Fruit fly (Drosophila melanogaster) whole organism, embryonic: ENCODE data around the gene MP1.

Experiments
- Atf6 ChIP-seq: fragments of 200-800 bp; sonication (Bioruptor generic); IDR thresholded peaks from 2 replicates; pipeline ENCODE4 v1.3.6; 2022; ENCODE audit warnings: missing biosample characterization, missing genetic modification characterization
- BEAF-32 ChIP-seq: fragments of 200-800 bp; sonication (Bioruptor generic); optimal IDR thresholded peaks from 3 replicates; lab custom pipeline; 2017; ENCODE audit warnings: missing biosample characterization, missing genetic modification characterization, mild to moderate bottlenecking, moderate library complexity, missing genetic modification reagents
- Bgb ChIP-seq: fragments of 200-800 bp; sonication (Bioruptor generic); IDR thresholded peaks from 2 replicates; pipeline ENCODE4 v1.3.6; 2022; ENCODE audit warnings: missing biosample characterization, missing genetic modification characterization; ENCODE audit not compliant: partially characterized antibody
- CG10147 ChIP-seq: fragments of 200-800 bp; sonication (Bioruptor generic); optimal IDR thresholded peaks from 2 replicates; lab custom pipeline; 2019; ENCODE audit warnings: missing biosample characterization, mild to moderate bottlenecking, missing genetic modification characterization, moderate library complexity
- CG10366 ChIP-seq: fragments of 200-800 bp; sonication (Bioruptor generic); IDR thresholded peaks from 2 replicates; pipeline ENCODE4 v1.3.6; 2022; ENCODE audit warnings: missing biosample characterization, missing genetic modification characterization
- CG10431 ChIP-seq: fragments of 200-800 bp; sonication (Bioruptor generic); optimal IDR thresholded peaks from 3 replicates; lab custom pipeline; 2018; ENCODE audit warnings: missing biosample characterization, mild to moderate bottlenecking, missing genetic modification characterization
- CG11560 ChIP-seq: fragments of 200-800 bp; sonication (Bioruptor generic); IDR thresholded peaks from 3 replicates; pipeline ENCODE4 v1.3.6; 2022; ENCODE audit warnings: missing biosample characterization, missing genetic modification characterization
- CG12391 ChIP-seq: fragments of 200-800 bp; sonication (Bioruptor generic); optimal IDR thresholded peaks from 3 replicates; lab custom pipeline; 2018; ENCODE audit warnings: missing biosample characterization, mild to moderate bottlenecking, missing genetic modification characterization, moderate library complexity
- CG1603 ChIP-seq: fragments of 200-800 bp; sonication (Bioruptor generic); optimal IDR thresholded peaks from 2 replicates; lab custom pipeline; 2019; ENCODE audit warnings: missing biosample characterization, mild to moderate bottlenecking, missing genetic modification characterization, moderate library complexity
- CG16813 ChIP-seq: fragments of 200-800 bp; sonication (Bioruptor generic); IDR thresholded peaks from 3 replicates; pipeline ENCODE4 v1.3.6; 2022; ENCODE audit warnings: missing biosample characterization, missing genetic modification characterization; ENCODE audit not compliant: partially characterized antibody
- CG17186 ChIP-seq: fragments of 200-800 bp; sonication (Bioruptor generic); optimal IDR thresholded peaks from 3 replicates; lab custom pipeline; 2017; ENCODE audit warnings: missing biosample characterization, missing genetic modification reagents, missing genetic modification characterization
- CG2120 ChIP-seq: fragments of 200-800 bp; sonication (Bioruptor generic); optimal IDR thresholded peaks from 3 replicates; lab custom pipeline; 2016; ENCODE audit warnings: missing biosample characterization, missing genetic modification characterization
- CG2889 ChIP-seq: fragments of 200-800 bp; sonication (Bioruptor generic); IDR thresholded peaks from 3 replicates; pipeline ENCODE4 v1.3.6; 2022; ENCODE audit warnings: missing biosample characterization, missing genetic modification characterization
- CG3065 ChIP-seq: fragments of 200-800 bp; sonication (Bioruptor generic); optimal IDR thresholded peaks from 2 replicates; lab custom pipeline; 2016; ENCODE audit warnings: missing biosample characterization, missing genetic modification characterization
- CG3163 ChIP-seq: fragments of 200-800 bp; sonication (Bioruptor generic); optimal IDR thresholded peaks from 3 replicates; lab custom pipeline; 2016; ENCODE audit warnings: missing biosample characterization, missing genetic modification characterization
- CG33213 ChIP-seq: fragments of 200-800 bp; sonication (Bioruptor generic); optimal IDR thresholded peaks from 3 replicates; lab custom pipeline; 2016; ENCODE audit warnings: missing biosample characterization, missing genetic modification characterization
- CG34224 ChIP-seq: fragments of 200-800 bp; sonication (Bioruptor generic); IDR thresholded peaks from 3 replicates; pipeline ENCODE4 v1.3.6; 2022; ENCODE audit warnings: missing biosample characterization, missing genetic modification characterization; ENCODE audit not compliant: partially characterized antibody
- CG3847 ChIP-seq: fragments of 200-800 bp; sonication (Bioruptor generic); IDR thresholded peaks from 2 replicates; pipeline ENCODE4 v1.3.6; 2022; ENCODE audit warnings: missing biosample characterization, missing genetic modification characterization
- CG4404 ChIP-seq: fragments of 200-800 bp; sonication (Bioruptor generic); IDR thresholded peaks from 2 replicates; pipeline ENCODE4 v1.3.6; 2022; ENCODE audit warnings: missing biosample characterization, missing genetic modification characterization
- CG4617 ChIP-seq: fragments of 200-800 bp; sonication (Bioruptor generic); optimal IDR thresholded peaks from 3 replicates; lab custom pipeline; 2016; ENCODE audit warnings: missing biosample characterization, missing genetic modification characterization, borderline replicate concordance
- CG6175 ChIP-seq: fragments of 200-800 bp; sonication (Bioruptor generic); IDR thresholded peaks from 3 replicates; pipeline ENCODE4 v1.3.6; 2022; ENCODE audit warnings: missing biosample characterization, missing genetic modification characterization
- CG7271 ChIP-seq: fragments of 200-800 bp; sonication (Bioruptor generic); optimal IDR thresholded peaks from 2 replicates; lab custom pipeline; 2018; ENCODE audit warnings: missing biosample characterization, mild to moderate bottlenecking, missing genetic modification characterization, moderate library complexity
- CG7786 ChIP-seq: fragments of 200-800 bp; sonication (Bioruptor generic); optimal IDR thresholded peaks from 2 replicates; lab custom pipeline; 2016; ENCODE audit warnings: missing biosample characterization, missing genetic modification characterization
- CoRest ChIP-seq: fragments of 200-800 bp; sonication (Bioruptor generic); optimal IDR thresholded peaks from 3 replicates; lab custom pipeline; 2018; ENCODE audit warnings: missing biosample characterization, mild to moderate bottlenecking, missing genetic modification characterization, moderate library complexity
- D ChIP-seq, 2 experiments: fragments of 200-800 bp in 1 of 2; fragments of >200 bp in 1 of 2; sonication (Bioruptor generic) in 1 of 2; optimal IDR thresholded peaks; 2 replicates in 1 of 2; 3 replicates in 1 of 2; lab custom pipeline; 2017; ENCODE audit warnings: mild to moderate bottlenecking in 1 of 2, missing biosample characterization in 1 of 2, missing genetic modification characterization in 1 of 2, missing genetic modification reagents in 1 of 2
- Dll ChIP-seq: fragments of 200-800 bp; sonication (Bioruptor generic); IDR thresholded peaks from 4 replicates; pipeline ENCODE4 v1.3.6; 2022; ENCODE audit warnings: missing biosample characterization, missing genetic modification characterization; ENCODE audit not compliant: partially characterized antibody
- Doc3 ChIP-seq: fragments of 200-800 bp; sonication (Bioruptor generic); IDR thresholded peaks from 3 replicates; pipeline ENCODE4 v1.3.6; 2022; ENCODE audit warnings: missing biosample characterization, missing genetic modification characterization; ENCODE audit not compliant: partially characterized antibody
- Ets97D ChIP-seq: fragments of 200-800 bp; sonication (Bioruptor generic); optimal IDR thresholded peaks from 3 replicates; lab custom pipeline; 2016; ENCODE audit warnings: missing biosample characterization, missing genetic modification characterization
- HLH4C ChIP-seq: fragments of 200-800 bp; sonication (Bioruptor generic); IDR thresholded peaks from 3 replicates; pipeline ENCODE4 v1.3.6; 2022; ENCODE audit warnings: missing biosample characterization, missing genetic modification characterization; ENCODE audit not compliant: partially characterized antibody
- Hr3 ChIP-seq: fragments of 200-800 bp; sonication (Bioruptor generic); optimal IDR thresholded peaks from 3 replicates; lab custom pipeline; 2016; ENCODE audit warnings: missing biosample characterization, missing genetic modification characterization
- MESR4 ChIP-seq: fragments of 200-800 bp; sonication (Bioruptor generic); optimal IDR thresholded peaks from 2 replicates; lab custom pipeline; 2018; ENCODE audit warnings: missing biosample characterization, mild to moderate bottlenecking, missing genetic modification characterization, moderate library complexity
- Med ChIP-seq: fragments of 200-800 bp; sonication (Bioruptor generic); peaks from one replicate; lab custom pipeline; 2016; ENCODE audit warnings: missing biosample characterization, missing genetic modification characterization, mild to moderate bottlenecking, inconsistent platforms, moderate library complexity
- Opbp ChIP-seq: fragments of 200-800 bp; sonication (Bioruptor generic); IDR thresholded peaks from 3 replicates; pipeline ENCODE4 v1.3.6; 2022; ENCODE audit warnings: missing biosample characterization, missing genetic modification characterization; ENCODE audit not compliant: partially characterized antibody
- Pdp1 ChIP-seq, 2 experiments: fragments of 200-800 bp; sonication (Bioruptor generic); optimal IDR thresholded peaks; 3 replicates each; lab custom pipeline; 2016; ENCODE audit warnings: missing biosample characterization in 2 of 2, missing genetic modification characterization in 2 of 2, mild to moderate bottlenecking in 1 of 2, moderate library complexity in 1 of 2
- Scr ChIP-seq: fragments of 200-800 bp; sonication (Bioruptor generic); IDR thresholded peaks from 2 replicates; pipeline ENCODE4 v1.3.6; 2022; ENCODE audit warnings: missing biosample characterization, missing genetic modification characterization; ENCODE audit not compliant: partially characterized antibody
- Sin3A ChIP-seq: fragments of >200 bp; optimal IDR thresholded peaks from 2 replicates; lab custom pipeline; 2018
- Stat92E ChIP-seq, 3 experiments: fragments of >200 bp in 2 of 3; fragments of 200-800 bp in 1 of 3; sonication (Bioruptor generic) in 1 of 3; optimal IDR thresholded peaks; 2 replicates each; lab custom pipeline; 2017 to 2019; ENCODE audit warnings: missing biosample characterization in 3 of 3, missing genetic modification characterization in 3 of 3, mild to moderate bottlenecking in 1 of 3, moderate library complexity in 1 of 3
- YL-1 ChIP-seq: fragments of 200-800 bp; sonication (Bioruptor generic); optimal IDR thresholded peaks from 3 replicates; lab custom pipeline; 2017; ENCODE audit warnings: missing biosample characterization, mild to moderate bottlenecking, missing genetic modification characterization
- bsh ChIP-seq, 2 experiments: fragments of 200-800 bp; sonication (Bioruptor generic); optimal IDR thresholded peaks; 2 replicates each; lab custom pipeline; 2017 to 2018; ENCODE audit warnings: mild to moderate bottlenecking in 2 of 2, missing biosample characterization in 2 of 2, missing genetic modification characterization in 2 of 2, moderate library complexity in 1 of 2
- dm ChIP-seq: fragments of 200-800 bp; sonication (Bioruptor generic); optimal IDR thresholded peaks from 3 replicates; lab custom pipeline; 2016; ENCODE audit warnings: missing biosample characterization, missing genetic modification characterization
- dpn ChIP-seq, 2 experiments: fragments of 200-800 bp; sonication (Bioruptor generic); optimal IDR thresholded peaks; 3 replicates each; lab custom pipeline; 2016; ENCODE audit warnings: missing biosample characterization in 2 of 2, missing genetic modification characterization in 2 of 2
- grn ChIP-seq: fragments of 200-800 bp; sonication (Bioruptor generic); optimal IDR thresholded peaks from 3 replicates; lab custom pipeline; 2017; ENCODE audit warnings: missing biosample characterization, missing genetic modification characterization
- nerfin-1 ChIP-seq: fragments of 200-800 bp; sonication (Bioruptor generic); optimal IDR thresholded peaks from 3 replicates; lab custom pipeline; 2019; ENCODE audit warnings: missing biosample characterization, mild to moderate bottlenecking, missing genetic modification characterization, moderate library complexity
- onecut ChIP-seq: fragments of 200-800 bp; sonication (Bioruptor generic); IDR thresholded peaks from 2 replicates; pipeline ENCODE4 v1.3.6; 2022; ENCODE audit warnings: missing biosample characterization, missing genetic modification characterization
- phol ChIP-seq: fragments of 200-800 bp; sonication (Bioruptor generic); optimal IDR thresholded peaks from 3 replicates; lab custom pipeline; 2018; ENCODE audit warnings: missing biosample characterization, mild to moderate bottlenecking, missing genetic modification characterization, moderate library complexity
- pros ChIP-seq: fragments of 200-800 bp; sonication (Bioruptor generic); optimal IDR thresholded peaks from 3 replicates; lab custom pipeline; 2019; ENCODE audit warnings: missing biosample characterization, mild to moderate bottlenecking, missing genetic modification characterization, moderate library complexity
- vvl ChIP-seq: fragments of 200-800 bp; sonication (Bioruptor generic); IDR thresholded peaks from 2 replicates; pipeline ENCODE4 v1.3.6; 2022; ENCODE audit warnings: missing biosample characterization, missing genetic modification characterization
- zen ChIP-seq: fragments of 200-800 bp; sonication (Bioruptor generic); optimal IDR thresholded peaks from 3 replicates; lab custom pipeline; 2018; ENCODE audit warnings: missing biosample characterization, mild to moderate bottlenecking, missing genetic modification characterization, moderate library complexity

Gene MP1

DNA sequence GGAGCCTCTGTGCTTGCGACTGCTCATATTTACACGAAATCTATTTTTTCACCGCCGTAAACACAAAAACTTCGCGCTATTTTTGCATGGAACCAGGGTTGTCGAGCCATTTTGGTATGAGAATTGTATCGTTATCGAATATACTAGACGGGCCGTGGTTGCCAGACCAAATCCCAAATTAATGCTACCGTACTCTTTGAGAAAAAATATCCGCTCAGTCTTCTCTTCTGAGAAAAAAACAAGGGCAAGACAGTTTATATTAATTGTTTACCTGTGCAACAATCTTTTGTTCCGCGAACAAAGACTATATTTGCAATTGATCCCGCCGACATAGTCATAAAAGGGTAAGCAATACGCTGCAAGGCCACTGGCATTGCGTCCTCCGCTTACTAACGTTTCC is 29.9 kb downstream of the MP1 start, which contains the start of the genes Skp2 and CG1103 (continued):
- TF ChIP-seq CG2120 (no peak), BEAF-32 (peak; percentile 51), bsh (GFP tag; optimal IDR thresholded peaks at IDR 0.05; lab: Kevin White, UChicago) (no peak), Hr3 (GFP tag; lab: Kevin White, UChicago) (peak; percentile 29), pros (GFP tag; lab: Kevin White, UChicago) (peak; percentile 79), CG33213 (peak; percentile 26), CG3065 (GFP tag; lab: Kevin White, UChicago) (no peak), D (optimal IDR thresholded peaks at IDR 0.05; lab: Kevin White, UChicago) (peak; percentile 65), D (GFP tag; optimal IDR thresholded peaks at IDR 0.05; lab: Kevin White, UChicago) (no peak), grn (GFP tag; lab: Kevin White, UChicago) (no peak), HLH4C (GFP tag; lab: Robert Waterston, UW) (peak; percentile 46; the same call in 1 of the 3 replicates), dm (peak; percentile 16), CG3163 (GFP tag; lab: Kevin White, UChicago) (peak; percentile 9), CG10431 (GFP tag; lab: Kevin White, UChicago) (peak; percentile 73), Stat92E (GFP tag; optimal IDR thresholded peaks at IDR 0.05; lab: Kevin White, UChicago) (peak in 1 of 3 experiments; percentile 76), CG7786 (GFP tag; lab: Kevin White, UChicago) (no peak), Sin3A (peak; percentile 67), CG1603 (peak; percentile 74), CoRest (tag; lab: Kevin White, UChicago) (peak; percentile 10), Atf6 (GFP tag; lab: Robert Waterston, UW) (no peak), Doc3 (GFP tag; lab: Robert Waterston, UW) (0 out of 3 replicates have a peak, but pooled peaks have one; percentile 38), zen (tag; lab: Kevin White, UChicago) (peak; percentile 26), CG2889 (GFP tag; lab: Robert Waterston, UW) (no peak), CG11560 (tag; lab: Robert Waterston, UW) (peak; percentile 55; the same call in 2 of the 3 replicates), dpn (GFP tag; optimal IDR thresholded peaks at IDR 0.05; lab: Kevin White, UChicago) (peak; percentile 13 to 16), CG12391 (peak; percentile 5), CG10366 (GFP tag; lab: Robert Waterston, UW) (no peak), CG4404 (GFP tag; lab: Robert Waterston, UW) (no peak), phol (tag; lab: Kevin White, UChicago) (peak; percentile 37), YL-1 (GFP tag; lab: Kevin White, UChicago) (peak; percentile 90), CG10147 (GFP tag; lab: Kevin White, UChicago) (no peak), Opbp (GFP tag; lab: Robert Waterston, UW) (peak; percentile 60), CG16813 (GFP tag; lab: Robert Waterston, UW) (peak; percentile 44; the same call in 1 of the 3 replicates), CG6175 (GFP tag; lab: Robert Waterston, UW) (no peak), vvl (GFP tag; lab: Robert Waterston, UW) (0 out of 2 replicates have a peak, but pooled peaks have one; percentile 32), Ets97D (GFP tag; lab: Kevin White, UChicago) (peak; percentile 56), Pdp1 (GFP tag; optimal IDR thresholded peaks at IDR 0.05; lab: Kevin White, UChicago) (peak in 1 of 2 experiments; percentile 20), Med (GFP tag; lab: Kevin White, UChicago) (peak; percentile 76), CG4617 (GFP tag; lab: Kevin White, UChicago) (peak; percentile 72), Bgb (peak; percentile 54), Scr (GFP tag; lab: Robert Waterston, UW) (peak; percentile 48), CG3847 (GFP tag; lab: Robert Waterston, UW) (peak; percentile 75), CG34224 (GFP tag; lab: Robert Waterston, UW) (peak; percentile 45; the same call in 2 of the 3 replicates), CG17186 (GFP tag; lab: Kevin White, UChicago) (peak; percentile 13), Dll (peak; percentile 46; the same call in 2 of the 4 replicates), MESR4 (peak; percentile 79), CG7271 (tag; lab: Kevin White, UChicago) (no peak), onecut (no peak), nerfin-1 (tag; lab: Kevin White, UChicago) (peak; percentile 33)
